Worm (Caenorhabditis elegans) whole organism, midembryonic: ENCODE results near the gene T28F12.1.

Experiments
- flt-1 ChIP-seq: fragments of 200-800 bp; sonication (Bioruptor generic); IDR thresholded peaks from 2 replicates; pipeline ENCODE4 v1.3.6; 2022; ENCODE audit warnings: missing genetic modification characterization, missing compliant biosample characterization
- klf-2 ChIP-seq: fragments of 200-800 bp; sonication (Bioruptor generic); conservative IDR thresholded peaks from 2 replicates; pipeline ENCODE4 v1.3.6; 2022; ENCODE audit warnings: missing genetic modification reagents, missing genetic modification characterization, missing compliant biosample characterization
- med-1 ChIP-seq: sonication (generic microtip); optimal IDR thresholded peaks from 2 replicates; lab custom pipeline; 2017; ENCODE audit warnings: missing genetic modification characterization, mild to moderate bottlenecking, missing compliant biosample characterization, antibody characterized with exemption, missing genetic modification reagents; ENCODE audit not compliant: insufficient read depth
- ztf-23 ChIP-seq: fragments of 200-800 bp; sonication (Bioruptor generic); IDR thresholded peaks from 2 replicates; pipeline ENCODE4 v1.3.6; 2022; ENCODE audit warnings: missing genetic modification reagents, missing genetic modification characterization, missing compliant biosample characterization
- ztf-29 ChIP-seq: fragments of 200-800 bp; sonication (Bioruptor generic); IDR thresholded peaks from 2 replicates; pipeline ENCODE4 v1.3.6; 2022; ENCODE audit warnings: missing genetic modification reagents, missing genetic modification characterization, missing compliant biosample characterization

DNA sequence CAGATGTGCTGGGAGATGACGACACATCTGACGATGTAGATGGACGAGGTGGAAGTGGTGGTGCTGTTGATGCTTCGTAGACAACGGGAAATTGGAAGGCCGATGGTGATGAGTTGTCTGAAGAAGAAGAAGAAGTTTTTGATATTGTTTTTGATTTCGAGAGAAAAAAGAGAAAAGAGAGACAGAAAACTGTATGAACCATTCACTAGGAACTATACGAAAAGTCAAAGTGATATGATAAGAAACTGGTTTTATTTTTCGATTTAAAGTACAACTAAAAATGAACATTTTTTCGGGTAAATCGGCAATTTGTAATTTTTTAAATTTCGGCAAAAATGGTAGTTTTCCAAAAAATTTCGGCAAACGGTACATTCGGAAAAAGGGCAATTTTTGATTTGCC, 5.8 kb downstream of the T28F12.1 start:
- TF ChIP-seq ztf-29 (GFP tag; lab: Robert Waterston, UW) (no peak), med-1 (GFP tag; lab: Kevin White, UChicago) (no peak), ztf-23 (GFP tag; lab: Robert Waterston, UW) (no peak), flt-1 (GFP tag; lab: Robert Waterston, UW) (no peak), klf-2 (GFP tag; lab: Robert Waterston, UW) (no peak)
